Worm (Caenorhabditis elegans) whole organism, late embryonic: ENCODE results near the gene cfp-1.

Experiments used
- C08G9.2 ChIP-seq: sonication (generic microtip); optimal IDR thresholded peaks from 2 replicates; lab custom pipeline; 2016; ENCODE audit warnings: mild to moderate bottlenecking, missing genetic modification characterization, moderate library complexity, missing compliant biosample characterization
- C38D4.7 ChIP-seq: fragments of 200-800 bp; sonication (Bioruptor generic); optimal IDR thresholded peaks from 2 replicates; lab custom pipeline; 2018; ENCODE audit warnings: mild to moderate bottlenecking, missing genetic modification characterization, moderate library complexity, missing compliant biosample characterization
- F13H6.1 ChIP-seq: sonication (generic microtip); optimal IDR thresholded peaks from 2 replicates; lab custom pipeline; 2016; ENCODE audit warnings: missing genetic modification characterization, missing compliant biosample characterization
- K02D7.2 ChIP-seq: sonication (generic microtip); optimal IDR thresholded peaks from 2 replicates; lab custom pipeline; 2017; ENCODE audit warnings: mild to moderate bottlenecking, missing genetic modification characterization, missing compliant biosample characterization
- ama-1 ChIP-seq: fragments of 150-350 bp; optimal IDR thresholded peaks from 2 replicates; lab custom pipeline; 2014
- ceh-14 ChIP-seq: sonication (generic microtip); optimal IDR thresholded peaks from 2 replicates; lab custom pipeline; 2016; ENCODE audit warnings: missing genotype, missing genetic modification characterization, missing compliant biosample characterization
- ceh-2 ChIP-seq: sonication (generic microtip); optimal IDR thresholded peaks from 2 replicates; lab custom pipeline; 2016; ENCODE audit warnings: missing genotype, missing genetic modification characterization, missing compliant biosample characterization
- ceh-24 ChIP-seq: sonication (generic microtip); optimal IDR thresholded peaks from 2 replicates; lab custom pipeline; 2016; ENCODE audit warnings: mild to moderate bottlenecking, missing genetic modification characterization, missing compliant biosample characterization
- ceh-48 ChIP-seq: sonication (generic microtip); optimal IDR thresholded peaks from 2 replicates; lab custom pipeline; 2016; ENCODE audit warnings: missing genetic modification characterization, inconsistent platforms, missing compliant biosample characterization
- ceh-6 ChIP-seq: fragments of 200-800 bp; sonication (Bioruptor generic); optimal IDR thresholded peaks from 2 replicates; lab custom pipeline; 2018; ENCODE audit warnings: mild to moderate bottlenecking, missing genetic modification characterization, missing compliant biosample characterization
- elt-2 ChIP-seq: sonication (generic microtip); optimal IDR thresholded peaks from 2 replicates; lab custom pipeline; 2016; ENCODE audit warnings: missing genetic modification reagents, missing genetic modification characterization, missing compliant biosample characterization
- elt-4 ChIP-seq: sonication (generic microtip); optimal IDR thresholded peaks from 2 replicates; lab custom pipeline; 2016; ENCODE audit warnings: missing genetic modification characterization, missing compliant biosample characterization
- eyg-1 ChIP-seq: sonication (generic microtip); optimal IDR thresholded peaks from 2 replicates; lab custom pipeline; 2016; ENCODE audit warnings: missing genotype, missing genetic modification characterization, missing compliant biosample characterization
- gmeb-2 ChIP-seq: sonication (generic microtip); optimal IDR thresholded peaks from 2 replicates; lab custom pipeline; 2016; ENCODE audit warnings: missing genetic modification characterization, inconsistent platforms, missing compliant biosample characterization
- hlh-13 ChIP-seq: fragments of 200-800 bp; sonication (Bioruptor generic); optimal IDR thresholded peaks from 2 replicates; lab custom pipeline; 2018; ENCODE audit warnings: mild to moderate bottlenecking, missing genetic modification characterization, missing compliant biosample characterization
- hlh-30 ChIP-seq: sonication (generic microtip); optimal IDR thresholded peaks from 2 replicates; lab custom pipeline; 2017; ENCODE audit warnings: antibody characterized with exemption, missing genetic modification characterization, missing compliant biosample characterization; ENCODE audit not compliant: insufficient read depth
- lim-6 ChIP-seq: sonication (generic microtip); optimal IDR thresholded peaks from 2 replicates; lab custom pipeline; 2016; ENCODE audit warnings: missing genetic modification characterization, missing compliant biosample characterization
- mec-3 ChIP-seq: sonication (generic microtip); optimal IDR thresholded peaks from 2 replicates; lab custom pipeline; 2016; ENCODE audit warnings: borderline replicate concordance, missing genetic modification characterization, missing compliant biosample characterization
- nfya-1 ChIP-seq: sonication (generic microtip); optimal IDR thresholded peaks from 2 replicates; lab custom pipeline; 2017; ENCODE audit warnings: missing genetic modification characterization, mild to moderate bottlenecking, missing compliant biosample characterization, antibody characterized with exemption, moderate library complexity
- nhr-11 ChIP-seq: fragments of 150-350 bp; optimal IDR thresholded peaks from 2 replicates; lab custom pipeline; 2014; ENCODE audit warnings: missing biosample characterization, missing genetic modification characterization
- pag-3 ChIP-seq: sonication (generic microtip); optimal IDR thresholded peaks from 2 replicates; lab custom pipeline; 2016; ENCODE audit warnings: missing compliant biosample characterization, missing genetic modification characterization, borderline replicate concordance
- pat-9 ChIP-seq: fragments of 200-800 bp; sonication (Bioruptor generic); optimal IDR thresholded peaks from 2 replicates; lab custom pipeline; 2018; ENCODE audit warnings: mild to moderate bottlenecking, missing genetic modification characterization, moderate library complexity, missing compliant biosample characterization
- pax-1 ChIP-seq: fragments of 150-350 bp; optimal IDR thresholded peaks from 2 replicates; lab custom pipeline; 2014; ENCODE audit warnings: missing biosample characterization, missing genetic modification characterization
- pha-4 ChIP-seq: fragments of 150-350 bp; optimal IDR thresholded peaks from 2 replicates; lab custom pipeline; 2018; ENCODE audit warnings: missing biosample characterization, missing genetic modification reagents, missing genetic modification characterization
- rnt-1 ChIP-seq: sonication (generic microtip); optimal IDR thresholded peaks from 2 replicates; lab custom pipeline; 2016; ENCODE audit warnings: missing genetic modification characterization, missing compliant biosample characterization
- syd-9 ChIP-seq: sonication (generic microtip); optimal IDR thresholded peaks from 2 replicates; lab custom pipeline; 2016; ENCODE audit warnings: mild to moderate bottlenecking, missing genetic modification characterization, moderate library complexity, missing compliant biosample characterization
- tbx-2 ChIP-seq: sonication (generic microtip); optimal IDR thresholded peaks from 2 replicates; lab custom pipeline; 2016; ENCODE audit warnings: missing genetic modification characterization, missing compliant biosample characterization
- tbx-7 ChIP-seq: sonication (generic microtip); optimal IDR thresholded peaks from 2 replicates; lab custom pipeline; 2016; ENCODE audit warnings: missing genotype, missing genetic modification characterization, missing compliant biosample characterization
- ttx-3 ChIP-seq: sonication (generic microtip); optimal IDR thresholded peaks from 2 replicates; lab custom pipeline; 2016; ENCODE audit warnings: missing genetic modification reagents, missing genetic modification characterization, missing compliant biosample characterization
- unc-3 ChIP-seq, 2 experiments: fragments of 200-800 bp in 1 of 2; sonication (Bioruptor generic) in 1 of 2; sonication (generic microtip) in 1 of 2; conservative IDR thresholded peaks in 1 of 2; optimal IDR thresholded peaks in 1 of 2; 2 replicates each; pipeline versions ENCODE4 v1.3.6 to Lab custom; 2016 to 2022; ENCODE audit warnings: missing compliant biosample characterization in 2 of 2, missing genetic modification characterization in 2 of 2, missing genetic modification reagents in 1 of 2
- unc-86 ChIP-seq: sonication (generic microtip); optimal IDR thresholded peaks from 2 replicates; lab custom pipeline; 2016; ENCODE audit warnings: missing genetic modification characterization, missing compliant biosample characterization
- ztf-16 ChIP-seq: sonication (generic microtip); optimal IDR thresholded peaks from 2 replicates; lab custom pipeline; 2017; ENCODE audit warnings: missing genetic modification characterization, missing compliant biosample characterization

cfp-1 gene

DNA sequence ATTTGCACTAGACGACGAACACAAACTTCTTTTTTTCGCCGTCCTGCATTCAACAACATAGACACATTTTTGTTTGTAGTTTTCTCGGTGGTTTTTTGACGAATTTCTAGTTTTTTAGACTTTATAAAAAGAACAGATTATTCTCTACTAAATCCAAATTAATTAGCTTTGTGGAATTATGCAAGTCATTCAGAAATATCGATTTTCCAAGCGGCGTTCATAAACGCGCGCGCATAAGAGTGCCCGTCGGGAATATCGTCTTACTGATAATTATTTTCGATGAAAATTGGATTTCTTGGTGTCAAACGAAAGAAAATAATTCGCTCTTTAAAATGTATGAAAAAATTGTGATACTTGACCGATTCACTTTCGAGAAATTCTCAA, 42.7 kb upstream of the cfp-1 start:
- TF ChIP-seq nfya-1 (tag; lab: Kevin White, UChicago) (no peak), ceh-48 (tag; lab: Kevin White, UChicago) (peak; percentile 46)

DNA sequence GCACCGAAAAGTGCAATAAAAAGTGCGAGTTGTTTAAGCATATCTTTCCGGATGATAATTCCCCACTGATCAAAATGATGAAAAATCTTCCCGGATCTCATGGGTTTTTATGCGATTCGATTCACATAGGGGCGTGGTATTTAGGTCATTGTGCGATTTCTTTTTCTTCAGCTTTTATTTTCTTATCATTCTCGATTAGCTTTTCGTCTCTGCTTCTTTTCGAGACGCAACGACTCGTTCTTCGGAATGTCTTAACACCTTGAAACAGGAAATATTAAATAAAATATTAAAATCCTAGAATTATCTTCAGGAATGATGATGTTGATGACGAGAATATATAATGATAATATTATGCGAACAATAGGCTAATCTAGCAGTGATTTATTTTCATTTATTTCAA, 33.6 kb upstream of the cfp-1 start, which contains the start of gene Y37A1B.7:
Gene Y37A1B.7, minus strand, starts transcription at position 101 of the 400 bp plus-strand sequence.
- TF ChIP-seq elt-4 (tag; lab: Kevin White, UChicago) (no peak), K02D7.2 (tag; lab: Kevin White, UChicago) (no peak), pat-9 (no peak), ceh-6 (GFP tag; lab: Kevin White, UChicago) (no peak), F13H6.1 (tag; lab: Kevin White, UChicago) (no peak), rnt-1 (no peak)

DNA sequence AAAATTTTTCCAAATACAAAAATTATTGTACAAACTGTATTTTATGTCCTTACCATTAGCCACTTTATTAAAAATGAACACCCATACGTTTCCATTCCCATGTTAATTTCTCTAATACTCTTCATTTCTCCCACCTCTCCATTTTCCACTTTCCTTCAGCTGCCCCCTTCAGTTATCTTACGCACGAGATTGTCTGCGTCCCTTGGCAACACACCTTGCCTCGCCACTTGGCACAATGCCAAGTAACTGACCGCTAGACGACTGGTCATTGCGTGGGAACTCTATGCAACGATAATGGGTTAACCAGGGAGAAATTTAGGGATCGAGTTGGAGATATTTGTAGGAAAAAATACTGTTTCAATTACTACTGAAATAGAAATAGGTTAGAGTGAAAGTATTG, 30.5 kb upstream of the cfp-1 start:
- TF ChIP-seq lim-6 (no peak), pax-1 (no peak), unc-3 (GFP tag; conservative IDR thresholded peaks at IDR 0.05; lab: Robert Waterston, UW) (no peak), unc-3 (tag; optimal IDR thresholded peaks at IDR 0.05; lab: Kevin White, UChicago) (no peak), tbx-7 (no peak), tbx-2 (tag; lab: Kevin White, UChicago) (peak; percentile 45), pag-3 (tag; lab: Kevin White, UChicago) (no peak), ztf-16 (tag; lab: Kevin White, UChicago) (no peak), hlh-30 (tag; lab: Kevin White, UChicago) (peak; percentile 51)

DNA sequence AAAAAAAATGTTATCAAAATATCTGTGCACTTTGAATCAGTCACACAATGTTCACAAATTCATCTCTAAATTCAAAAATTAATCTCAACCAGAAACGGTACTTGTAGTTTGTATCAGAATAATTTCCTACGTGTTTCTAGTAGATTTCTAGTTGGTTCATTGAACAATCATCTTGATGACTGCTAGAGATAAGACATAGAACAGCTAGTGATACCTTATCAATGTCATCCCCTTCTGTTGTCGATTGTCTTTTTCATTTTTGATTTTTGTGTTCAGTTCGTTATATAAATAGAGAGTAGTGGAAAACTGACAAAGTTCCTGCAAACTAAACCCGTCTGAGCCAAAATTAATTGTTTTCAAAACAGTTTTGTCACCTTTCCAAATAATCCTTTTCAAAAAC, 26.8 kb upstream of the cfp-1 start:
- no peak for TF ChIP-seq ceh-2 (tag; lab: Kevin White, UChicago)
- TF ChIP-seq elt-2 (tag; lab: Kevin White, UChicago): peak; percentile 77
- no peak for TF ChIP-seq ceh-24

DNA sequence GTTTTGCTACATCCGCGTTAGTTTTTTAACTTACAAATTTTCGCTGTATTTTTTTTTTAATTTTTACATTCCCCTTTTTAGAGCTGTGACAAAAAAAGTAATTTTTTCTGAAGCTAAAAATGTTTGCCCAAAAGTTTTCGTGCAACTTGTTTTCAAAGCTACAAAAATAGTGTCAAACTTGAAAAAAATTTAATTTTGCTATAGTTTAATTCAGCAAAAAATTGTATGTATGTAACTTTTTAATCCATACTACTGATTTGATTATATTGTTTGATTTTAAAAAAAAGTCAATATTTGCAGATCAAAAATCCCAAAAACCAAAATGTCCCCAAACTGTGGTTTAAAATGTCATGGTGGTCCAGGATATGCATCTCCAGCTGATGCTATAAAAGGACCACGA, 26.3 kb upstream of the cfp-1 start, which contains the start of gene semo-1:
Gene semo-1, plus strand, starts transcription at position 301 of the 400 bp plus-strand sequence.
- TF ChIP-seq tbx-2 (tag; lab: Kevin White, UChicago) (no peak), ama-1 (lab: Kevin White, UChicago) (no peak), syd-9 (tag; lab: Kevin White, UChicago) (no peak), lim-6 (no peak), elt-2 (tag; lab: Kevin White, UChicago) (no peak), tbx-7 (no peak), pha-4 (no peak), C08G9.2 (tag; lab: Kevin White, UChicago) (no peak), unc-86 (tag; lab: Kevin White, UChicago) (no peak), nhr-11 (tag; lab: Kevin White, UChicago) (no peak), pax-1 (no peak), ceh-14 (tag; lab: Kevin White, UChicago) (no peak), unc-3 (GFP tag; conservative IDR thresholded peaks at IDR 0.05; lab: Robert Waterston, UW) (no peak), unc-3 (tag; optimal IDR thresholded peaks at IDR 0.05; lab: Kevin White, UChicago) (no peak), hlh-30 (tag; lab: Kevin White, UChicago) (no peak), gmeb-2 (no peak), ttx-3 (tag; lab: Kevin White, UChicago) (no peak), mec-3 (tag; lab: Kevin White, UChicago) (no peak)

DNA sequence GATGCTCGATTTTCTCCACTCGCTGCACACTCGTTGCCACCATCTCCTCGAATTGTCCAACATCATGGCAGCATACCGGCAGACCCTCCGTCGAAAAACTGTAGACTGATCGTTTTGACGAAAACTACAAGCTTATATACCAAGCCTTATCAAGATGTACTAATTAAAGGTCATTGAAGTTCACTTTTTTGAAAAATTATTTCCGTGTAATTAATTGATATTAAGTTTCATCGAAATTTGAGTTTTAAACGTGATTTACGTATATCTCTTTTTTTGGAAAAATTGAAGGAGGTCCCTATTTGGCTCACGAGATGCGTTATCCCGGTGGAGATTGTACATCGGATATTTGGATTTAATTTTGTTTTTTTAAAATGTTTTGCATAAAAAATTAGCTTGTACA, 16.6 kb upstream of the cfp-1 start, which contains the start of gene Y37A1B.4:
Gene Y37A1B.4, minus strand, starts transcription at position 101 of the 400 bp plus-strand sequence.
- TF ChIP-seq mec-3 (tag; lab: Kevin White, UChicago) (no peak), ceh-14 (tag; lab: Kevin White, UChicago) (no peak), eyg-1 (tag; lab: Kevin White, UChicago) (no peak), F13H6.1 (tag; lab: Kevin White, UChicago) (no peak), hlh-13 (GFP tag; lab: Kevin White, UChicago) (no peak), elt-2 (tag; lab: Kevin White, UChicago) (no peak), C38D4.7 (GFP tag; lab: Kevin White, UChicago) (no peak)
